Fruit fly (Drosophila melanogaster) whole organism, embryonic: ENCODE measurements around the gene Tpr2.

Experiments used
- CG3995 ChIP-seq: fragments of 200-800 bp; sonication (Bioruptor generic); optimal IDR thresholded peaks from 3 replicates; lab custom pipeline; 2016; ENCODE audit warnings: missing biosample characterization, missing genetic modification characterization
- gt ChIP-seq: fragments of 200-800 bp; sonication (Bioruptor generic); IDR thresholded peaks from 2 replicates; pipeline ENCODE4 v1.3.6; 2022; ENCODE audit warnings: missing biosample characterization, missing genetic modification characterization

dm6 chr2L:16491123-16491751 is at the start of gene Tpr2:
- no peak for TF ChIP-seq gt (GFP tag; lab: Robert Waterston, UW)
- peak; percentile 99 for TF ChIP-seq CG3995 (GFP tag; lab: Kevin White, UChicago)
